Fruit fly (Drosophila melanogaster) whole organism, embryonic: ENCODE data around the gene FucTA.
A peak's percentile ranks its signal among the peaks of the same experiment; 100 is the strongest.

Source experiments
- B-H2 ChIP-seq: fragments of 200-800 bp; sonication (Bioruptor generic); optimal IDR thresholded peaks from 2 replicates; lab custom pipeline; 2018; ENCODE audit warnings: missing biosample characterization, mild to moderate bottlenecking, missing genetic modification characterization
- CG10274 ChIP-seq: fragments of 200-800 bp; sonication (Bioruptor generic); optimal IDR thresholded peaks from 3 replicates; lab custom pipeline; 2017; ENCODE audit warnings: missing biosample characterization, mild to moderate bottlenecking, missing genetic modification characterization
- CG10431 ChIP-seq: fragments of 200-800 bp; sonication (Bioruptor generic); optimal IDR thresholded peaks from 3 replicates; lab custom pipeline; 2018; ENCODE audit warnings: missing biosample characterization, mild to moderate bottlenecking, missing genetic modification characterization
- CG10462 ChIP-seq: fragments of 200-800 bp; sonication (Bioruptor generic); optimal IDR thresholded peaks from 2 replicates; lab custom pipeline; 2016; ENCODE audit warnings: missing biosample characterization, missing genetic modification characterization
- CG12071 ChIP-seq: fragments of 200-800 bp; sonication (Bioruptor generic); optimal IDR thresholded peaks from 3 replicates; lab custom pipeline; 2018; ENCODE audit warnings: missing biosample characterization, mild to moderate bottlenecking, missing genetic modification characterization
- CG13123 ChIP-seq: fragments of 200-800 bp; sonication (Bioruptor generic); optimal IDR thresholded peaks from 2 replicates; lab custom pipeline; 2016; ENCODE audit warnings: missing biosample characterization, missing genetic modification characterization
- CG14050 ChIP-seq: fragments of 200-800 bp; sonication (Bioruptor generic); IDR thresholded peaks from 3 replicates; pipeline ENCODE4 v1.3.6; 2022; ENCODE audit warnings: missing biosample characterization, missing genetic modification characterization
- CG14441 ChIP-seq: fragments of 200-800 bp; sonication (Bioruptor generic); IDR thresholded peaks from 2 replicates; pipeline ENCODE4 v1.3.6; 2022; ENCODE audit warnings: missing biosample characterization, missing genetic modification characterization
- CG17328 ChIP-seq: fragments of 200-800 bp; sonication (Bioruptor generic); IDR thresholded peaks from 2 replicates; pipeline ENCODE4 v1.3.6; 2022; ENCODE audit warnings: missing biosample characterization, missing genetic modification characterization
- CG17385 ChIP-seq: fragments of 200-800 bp; sonication (Bioruptor generic); optimal IDR thresholded peaks from 3 replicates; lab custom pipeline; 2018; ENCODE audit warnings: missing biosample characterization, mild to moderate bottlenecking, missing genetic modification characterization
- CG18764 ChIP-seq: fragments of 200-800 bp; sonication (Bioruptor generic); optimal IDR thresholded peaks from 3 replicates; lab custom pipeline; 2016; ENCODE audit warnings: missing biosample characterization, missing genetic modification characterization
- CG2202 ChIP-seq: fragments of 200-800 bp; sonication (Bioruptor generic); optimal IDR thresholded peaks from 2 replicates; lab custom pipeline; 2018; ENCODE audit warnings: missing biosample characterization, mild to moderate bottlenecking, missing genetic modification characterization
- CG4617 ChIP-seq: fragments of 200-800 bp; sonication (Bioruptor generic); optimal IDR thresholded peaks from 3 replicates; lab custom pipeline; 2016; ENCODE audit warnings: missing biosample characterization, missing genetic modification characterization, borderline replicate concordance
- CG6272 ChIP-seq: fragments of 200-800 bp; sonication (Bioruptor generic); IDR thresholded peaks from 2 replicates; pipeline ENCODE4 v1.3.6; 2022; ENCODE audit warnings: missing biosample characterization, missing genetic modification characterization
- CG6765 ChIP-seq: fragments of 200-800 bp; sonication (Bioruptor generic); optimal IDR thresholded peaks from 3 replicates; lab custom pipeline; 2017; ENCODE audit warnings: missing biosample characterization, mild to moderate bottlenecking, missing genetic modification characterization
- CG7271 ChIP-seq: fragments of 200-800 bp; sonication (Bioruptor generic); optimal IDR thresholded peaks from 2 replicates; lab custom pipeline; 2018; ENCODE audit warnings: missing biosample characterization, mild to moderate bottlenecking, missing genetic modification characterization, moderate library complexity
- CG7987 ChIP-seq: fragments of 200-800 bp; sonication (Bioruptor generic); optimal IDR thresholded peaks from 2 replicates; lab custom pipeline; 2018; ENCODE audit warnings: missing biosample characterization, mild to moderate bottlenecking, missing genetic modification characterization, moderate library complexity
- CkIIα-i1 ChIP-seq: fragments of 200-800 bp; sonication (Bioruptor generic); IDR thresholded peaks from 2 replicates; pipeline ENCODE4 v1.3.6; 2022; ENCODE audit warnings: missing biosample characterization, missing genetic modification characterization
- CrebB ChIP-seq: fragments of 200-800 bp; sonication (Bioruptor generic); optimal IDR thresholded peaks from 3 replicates; lab custom pipeline; 2018; ENCODE audit warnings: missing biosample characterization, mild to moderate bottlenecking, missing genetic modification characterization
- D19A ChIP-seq: fragments of 200-800 bp; optimal IDR thresholded peaks from 3 replicates; lab custom pipeline; 2019; ENCODE audit warnings: missing biosample characterization, mild to moderate bottlenecking, missing genetic modification characterization, moderate library complexity
- E2f2 ChIP-seq: fragments of 200-800 bp; sonication (Bioruptor generic); IDR thresholded peaks from 2 replicates; pipeline ENCODE4 v1.3.6; 2022; ENCODE audit warnings: missing biosample characterization, missing genetic modification characterization
- Fer1 ChIP-seq: fragments of 200-800 bp; sonication (Bioruptor generic); optimal IDR thresholded peaks from 2 replicates; lab custom pipeline; 2017; ENCODE audit warnings: missing biosample characterization, mild to moderate bottlenecking, missing genetic modification characterization
- GATAe ChIP-seq: fragments of 200-800 bp; sonication (Bioruptor generic); conservative IDR thresholded peaks from 2 replicates; pipeline ENCODE4 v1.3.6; 2022; ENCODE audit warnings: missing biosample characterization, missing genetic modification characterization
- H15 ChIP-seq: fragments of 200-800 bp; sonication (Bioruptor generic); IDR thresholded peaks from 3 replicates; pipeline ENCODE4 v1.3.6; 2022; ENCODE audit warnings: missing biosample characterization, missing genetic modification characterization
- Hey ChIP-seq: fragments of 200-800 bp; sonication (Bioruptor generic); optimal IDR thresholded peaks from 3 replicates; lab custom pipeline; 2018; ENCODE audit warnings: missing biosample characterization, mild to moderate bottlenecking, missing genetic modification characterization
- Lim3 ChIP-seq: fragments of 200-800 bp; sonication (Bioruptor generic); IDR thresholded peaks from 2 replicates; pipeline ENCODE4 v1.3.6; 2022; ENCODE audit warnings: missing biosample characterization, missing genetic modification characterization
- Lpt ChIP-seq: fragments of >200 bp; optimal IDR thresholded peaks from 2 replicates; lab custom pipeline; 2018; ENCODE audit warnings: missing biosample characterization, missing genetic modification characterization
- NC2α ChIP-seq: fragments of 200-800 bp; sonication (Bioruptor generic); optimal IDR thresholded peaks from 2 replicates; lab custom pipeline; 2016; ENCODE audit warnings: missing biosample characterization, missing genetic modification characterization
- NFAT ChIP-seq: fragments of 200-800 bp; sonication (Bioruptor generic); IDR thresholded peaks from 2 replicates; pipeline ENCODE4 v1.3.6; 2022; ENCODE audit warnings: missing biosample characterization, missing genetic modification characterization
- Nf-YB ChIP-seq: fragments of 200-800 bp; sonication (Bioruptor generic); optimal IDR thresholded peaks from 3 replicates; lab custom pipeline; 2019; ENCODE audit warnings: missing biosample characterization, mild to moderate bottlenecking, missing genetic modification characterization, moderate library complexity
- Nf-YC ChIP-seq: fragments of 200-800 bp; optimal IDR thresholded peaks from 3 replicates; lab custom pipeline; 2019; ENCODE audit warnings: missing biosample characterization, mild to moderate bottlenecking, missing genetic modification characterization, moderate library complexity
- Rx ChIP-seq: fragments of 200-800 bp; sonication (Bioruptor generic); IDR thresholded peaks from 2 replicates; pipeline ENCODE4 v1.3.6; 2022; ENCODE audit warnings: missing biosample characterization, missing genetic modification characterization
- Ssrp ChIP-seq: fragments of 200-800 bp; sonication (Bioruptor generic); optimal IDR thresholded peaks from 2 replicates; lab custom pipeline; 2018; ENCODE audit warnings: missing biosample characterization, mild to moderate bottlenecking, missing genetic modification characterization, moderate library complexity
- YL-1 ChIP-seq: fragments of 200-800 bp; sonication (Bioruptor generic); optimal IDR thresholded peaks from 3 replicates; lab custom pipeline; 2017; ENCODE audit warnings: missing biosample characterization, mild to moderate bottlenecking, missing genetic modification characterization
- croc ChIP-seq: fragments of 200-800 bp; sonication (Bioruptor generic); conservative IDR thresholded peaks from 3 replicates; pipeline ENCODE4 v1.3.6; 2022; ENCODE audit warnings: missing biosample characterization, missing genetic modification characterization
- dimm ChIP-seq: fragments of 200-800 bp; sonication (Bioruptor generic); IDR thresholded peaks from 2 replicates; pipeline ENCODE4 v1.3.6; 2022; ENCODE audit warnings: missing biosample characterization, missing genetic modification characterization
- dmrt99B ChIP-seq: fragments of 200-800 bp; sonication (Bioruptor generic); optimal IDR thresholded peaks from 2 replicates; lab custom pipeline; 2018; ENCODE audit warnings: missing biosample characterization, mild to moderate bottlenecking, missing genetic modification characterization, moderate library complexity
- exex ChIP-seq: fragments of 200-800 bp; sonication (Bioruptor generic); optimal IDR thresholded peaks from 4 replicates; lab custom pipeline; 2018; ENCODE audit warnings: missing biosample characterization, mild to moderate bottlenecking, missing genetic modification characterization, moderate library complexity
- fd64A ChIP-seq: fragments of 200-800 bp; sonication (Bioruptor generic); optimal IDR thresholded peaks from 3 replicates; lab custom pipeline; 2018; ENCODE audit warnings: missing biosample characterization, mild to moderate bottlenecking, missing genetic modification characterization
- gce ChIP-seq: fragments of 200-800 bp; sonication (Bioruptor generic); IDR thresholded peaks from 3 replicates; pipeline ENCODE4 v1.3.6; 2022; ENCODE audit warnings: missing biosample characterization, missing genetic modification characterization
- hbn ChIP-seq: fragments of 200-800 bp; sonication (Bioruptor generic); IDR thresholded peaks from 2 replicates; pipeline ENCODE4 v1.3.6; 2022; ENCODE audit warnings: missing biosample characterization, missing genetic modification characterization; ENCODE audit not compliant: partially characterized antibody
- jing ChIP-seq: fragments of 200-800 bp; sonication (Bioruptor generic); optimal IDR thresholded peaks from 2 replicates; lab custom pipeline; 2018; ENCODE audit warnings: missing biosample characterization, mild to moderate bottlenecking, missing genetic modification characterization
- lab ChIP-seq: fragments of 200-800 bp; sonication (Bioruptor generic); optimal IDR thresholded peaks from 3 replicates; lab custom pipeline; 2017; ENCODE audit warnings: missing biosample characterization, missing genetic modification characterization, mild to moderate bottlenecking, moderate library complexity, missing genetic modification reagents
- nmo ChIP-seq: fragments of 200-800 bp; sonication (Bioruptor generic); optimal IDR thresholded peaks from 2 replicates; lab custom pipeline; 2018; ENCODE audit warnings: missing biosample characterization, mild to moderate bottlenecking, missing genetic modification characterization, moderate library complexity
- onecut ChIP-seq: fragments of 200-800 bp; sonication (Bioruptor generic); IDR thresholded peaks from 2 replicates; pipeline ENCODE4 v1.3.6; 2022; ENCODE audit warnings: missing biosample characterization, missing genetic modification characterization
- pzg ChIP-seq: fragments of 200-800 bp; sonication (Bioruptor generic); optimal IDR thresholded peaks from 3 replicates; lab custom pipeline; 2018; ENCODE audit warnings: missing biosample characterization, mild to moderate bottlenecking, missing genetic modification characterization, moderate library complexity
- row ChIP-seq: fragments of 200-800 bp; sonication (Bioruptor generic); IDR thresholded peaks from 3 replicates; pipeline ENCODE4 v1.3.6; 2022; ENCODE audit warnings: missing biosample characterization, missing genetic modification characterization
- sens-2 ChIP-seq: fragments of 200-800 bp; sonication (Bioruptor generic); IDR thresholded peaks from 2 replicates; pipeline ENCODE4 v1.3.6; 2022; ENCODE audit warnings: missing biosample characterization, missing genetic modification characterization
- slou ChIP-seq: fragments of 200-800 bp; sonication (Bioruptor generic); optimal IDR thresholded peaks from 3 replicates; lab custom pipeline; 2016; ENCODE audit warnings: missing biosample characterization, missing genetic modification characterization
- sna ChIP-seq: fragments of 200-800 bp; sonication (Bioruptor generic); IDR thresholded peaks from 2 replicates; pipeline ENCODE4 v1.3.6; 2022; ENCODE audit warnings: missing biosample characterization, missing genetic modification characterization; ENCODE audit not compliant: partially characterized antibody
- tap ChIP-seq: fragments of 200-800 bp; optimal IDR thresholded peaks from 3 replicates; lab custom pipeline; 2019; ENCODE audit warnings: missing biosample characterization, mild to moderate bottlenecking, missing genetic modification characterization, moderate library complexity
- wek ChIP-seq: fragments of 200-800 bp; sonication (Bioruptor generic); optimal IDR thresholded peaks from 3 replicates; lab custom pipeline; 2018; ENCODE audit warnings: missing biosample characterization, mild to moderate bottlenecking, missing genetic modification characterization, moderate library complexity

FucTA gene

dm6 chr3L:15161549-15161948 lies 14.6 kb downstream of the FucTA start, which contains the start of gene CG6878 (continued):
- TF ChIP-seq YL-1 (peak; percentile 86), GATAe (GFP tag; lab: Robert Waterston, UW) (no peak), CG17385 (no peak), Nf-YC (tag; lab: Kevin White, UChicago) (no peak), Hey (tag; lab: Kevin White, UChicago) (no peak), Nf-YB (GFP tag; lab: Kevin White, UChicago) (no peak), CG12071 (GFP tag; lab: Kevin White, UChicago) (no peak), wek (no peak), CG10274 (GFP tag; lab: Kevin White, UChicago) (no peak), dimm (GFP tag; lab: Robert Waterston, UW) (no peak), CG18764 (GFP tag; lab: Kevin White, UChicago) (no peak), Fer1 (GFP tag; lab: Kevin White, UChicago) (peak; percentile 44), croc (GFP tag; lab: Robert Waterston, UW) (no peak), CG6765 (GFP tag; lab: Kevin White, UChicago) (no peak), Rx (GFP tag; lab: Robert Waterston, UW) (no peak), sens-2 (GFP tag; lab: Robert Waterston, UW) (no peak), CG14441 (GFP tag; lab: Robert Waterston, UW) (no peak), Ssrp (no peak), row (peak; percentile 34; the same call in 1 of the 3 replicates), CG13123 (GFP tag; lab: Kevin White, UChicago) (no peak), jing (GFP tag; lab: Kevin White, UChicago) (no peak), slou (GFP tag; lab: Kevin White, UChicago) (no peak), CrebB (tag; lab: Kevin White, UChicago) (no peak), NFAT (GFP tag; lab: Robert Waterston, UW) (no peak), CkIIα-i1 (GFP tag; lab: Robert Waterston, UW) (no peak), CG14050 (no peak), CG7987 (peak; percentile 56), D19A (tag; lab: Kevin White, UChicago) (peak; percentile 55), dmrt99B (no peak), NC2α (GFP tag; lab: Kevin White, UChicago) (no peak), hbn (GFP tag; lab: Robert Waterston, UW) (no peak), CG10462 (GFP tag; lab: Kevin White, UChicago) (no peak), fd64A (GFP tag; lab: Kevin White, UChicago) (no peak), B-H2 (GFP tag; lab: Kevin White, UChicago) (peak; percentile 52), CG2202 (tag; lab: Kevin White, UChicago) (no peak), lab (no peak), exex (tag; lab: Kevin White, UChicago) (no peak), Lpt (no peak), H15 (GFP tag; lab: Robert Waterston, UW) (no peak), pzg (GFP tag; lab: Kevin White, UChicago) (peak; percentile 78), sna (GFP tag; lab: Robert Waterston, UW) (no peak), E2f2 (GFP tag; lab: Robert Waterston, UW) (peak; percentile 97), gce (GFP tag; lab: Robert Waterston, UW) (no peak), CG7271 (tag; lab: Kevin White, UChicago) (no peak), Lim3 (no peak), tap (tag; lab: Kevin White, UChicago) (peak; percentile 32), CG6272 (GFP tag; lab: Robert Waterston, UW) (no peak), CG17328 (GFP tag; lab: Robert Waterston, UW) (no peak), onecut (GFP tag; lab: Robert Waterston, UW) (peak; percentile 42; the same call in 1 of the 2 replicates), nmo (GFP tag; lab: Kevin White, UChicago) (peak; percentile 43), CG10431 (peak; percentile 36), CG4617 (GFP tag; lab: Kevin White, UChicago) (peak; percentile 67)
